Fruit fly (Drosophila melanogaster) S2 (cell line): ENCODE results near the gene CG13996.

Experiments used
- CG8478 ChIP-seq: fragments of >200 bp; optimal IDR thresholded peaks from 2 replicates; lab custom pipeline; 2018
- CTCF ChIP-seq, 2 experiments: fragments of >200 bp; optimal IDR thresholded peaks; 2 replicates each; lab custom pipeline; 2018

CG13996 gene

dm6 chr2L:6012303-6013070 is 8.1 kb upstream of the CG13996 start, which contains the start of gene CG9098:
Gene CG9098, minus strand, starts transcription at chr2L:6012338.
- TF ChIP-seq CTCF (optimal IDR thresholded peaks at IDR 0.05; lab: Kevin White, UChicago) (no peak), CG8478 (lab: Kevin White, UChicago) (no peak)

- TF ChIP-seq CG8478 (lab: Kevin White, UChicago) (no peak), CTCF (optimal IDR thresholded peaks at IDR 0.05; lab: Kevin White, UChicago) (peak; percentile 24 to 34)
Observed at dm6 chr2L:6013071-6013417, 7.6 kb upstream of the CG13996 start.

- TF ChIP-seq CG8478 (lab: Kevin White, UChicago): no peak
- no peak for TF ChIP-seq CTCF (optimal IDR thresholded peaks at IDR 0.05; lab: Kevin White, UChicago)
Observed at dm6 chr2L:6019352-6020131, 1.1 kb upstream of the CG13996 start, which contains the start of gene H2.0. Gene H2.0, minus strand, starts transcription at chr2L:6019402.

dm6 chr2L:6022793-6023192 is 2.2 kb downstream of the CG13996 start:
- TF ChIP-seq CG8478 (lab: Kevin White, UChicago) (no peak), CTCF (optimal IDR thresholded peaks at IDR 0.05; lab: Kevin White, UChicago) (no peak)

- TF ChIP-seq CTCF (optimal IDR thresholded peaks at IDR 0.05; lab: Kevin White, UChicago) (peak in 1 of 2 experiments; percentile 37), CG8478 (lab: Kevin White, UChicago) (no peak)
Observed at dm6 chr2L:6024345-6024907, 3.8 kb downstream of the CG13996 start, which contains the start of gene CG9107. Gene CG9107, minus strand, starts transcription at chr2L:6024539.

- TF ChIP-seq CTCF (optimal IDR thresholded peaks at IDR 0.05; lab: Kevin White, UChicago) (no peak), CG8478 (lab: Kevin White, UChicago) (no peak)
Observed at dm6 chr2L:6028712-6029111, 8.1 kb downstream of the CG13996 start.

dm6 chr2L:6031838-6032237 is 11.2 kb downstream of the CG13996 start:
- TF ChIP-seq CG8478 (lab: Kevin White, UChicago): no peak
- TF ChIP-seq CTCF (optimal IDR thresholded peaks at IDR 0.05; lab: Kevin White, UChicago): no peak

dm6 chr2L:6034344-6034743 is 13.7 kb downstream of the CG13996 start, which contains the start of gene CG9109:
Gene CG9109, minus strand, starts transcription at chr2L:6034423.
- TF ChIP-seq CG8478 (lab: Kevin White, UChicago) (no peak), CTCF (optimal IDR thresholded peaks at IDR 0.05; lab: Kevin White, UChicago) (no peak)

- no peak for TF ChIP-seq CTCF (optimal IDR thresholded peaks at IDR 0.05; lab: Kevin White, UChicago)
- TF ChIP-seq CG8478 (lab: Kevin White, UChicago): no peak
Observed at dm6 chr2L:6035155-6035554, 14.5 kb downstream of the CG13996 start.

dm6 chr2L:6036710-6037109 is 16.1 kb downstream of the CG13996 start, which contains the start of gene mtm:
Gene mtm, minus strand, starts transcription at chr2L:6037015.
- TF ChIP-seq CTCF (optimal IDR thresholded peaks at IDR 0.05; lab: Kevin White, UChicago) (no peak), CG8478 (lab: Kevin White, UChicago) (no peak)

- TF ChIP-seq CTCF (optimal IDR thresholded peaks at IDR 0.05; lab: Kevin White, UChicago) (no peak), CG8478 (lab: Kevin White, UChicago) (no peak)
Observed at dm6 chr2L:6037830-6038229, 17.2 kb downstream of the CG13996 start, which contains the start of the genes CG9117 and CG31643. Gene CG9117, minus strand, starts transcription at chr2L:6037902. Gene CG31643, plus strand, starts transcription at chr2L:6038117.

- TF ChIP-seq CTCF (optimal IDR thresholded peaks at IDR 0.05; lab: Kevin White, UChicago): no peak
- no peak for TF ChIP-seq CG8478 (lab: Kevin White, UChicago)
Observed at dm6 chr2L:6045484-6045883, 24.8 kb downstream of the CG13996 start.

dm6 chr2L:6045972-6046718 is 25.5 kb downstream of the CG13996 start, which contains the start of gene Pfas:
Gene Pfas, minus strand, starts transcription at chr2L:6046050.
- TF ChIP-seq CG8478 (lab: Kevin White, UChicago): no peak
- no peak for TF ChIP-seq CTCF (optimal IDR thresholded peaks at IDR 0.05; lab: Kevin White, UChicago)

- no peak for TF ChIP-seq CG8478 (lab: Kevin White, UChicago)
- no peak for TF ChIP-seq CTCF (optimal IDR thresholded peaks at IDR 0.05; lab: Kevin White, UChicago)
Observed at dm6 chr2L:6046865-6047264, 26.2 kb downstream of the CG13996 start.
